Worm (Caenorhabditis elegans): ENCODE data around the gene M03E7.1.

DNA sequence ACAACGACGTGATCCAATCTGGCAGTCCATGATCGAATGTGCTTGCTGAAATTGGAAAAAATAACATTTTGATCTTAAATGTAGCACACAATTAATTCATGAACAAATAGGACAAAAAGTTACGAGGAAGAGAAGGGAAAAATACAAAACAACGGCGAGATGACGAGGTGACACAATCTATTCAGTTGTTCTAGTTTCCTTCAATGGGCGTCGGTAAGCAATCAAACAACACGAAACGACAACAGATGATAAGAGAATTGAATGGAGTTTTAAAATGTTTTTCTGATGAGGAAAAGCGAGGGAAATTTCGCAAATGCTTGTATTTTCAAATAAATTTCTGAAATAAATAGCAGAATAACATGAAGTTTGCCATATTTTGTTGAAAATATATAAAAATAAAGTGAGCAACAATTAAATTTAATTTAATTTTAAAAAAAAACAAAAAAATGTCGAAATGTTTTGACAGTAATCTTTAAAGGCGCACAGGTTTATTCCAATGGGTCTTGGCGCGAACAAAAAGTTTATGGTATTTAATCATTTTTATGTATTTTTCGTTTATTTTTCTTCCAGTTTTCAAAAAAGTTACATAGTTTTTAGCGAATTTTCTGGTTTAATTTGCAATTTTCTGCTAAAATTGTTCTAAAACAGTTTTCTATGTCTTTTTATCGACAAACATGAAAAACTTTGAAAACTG lies 44.7 kb downstream of the M03E7.1 start, which contains the start of gene C14C11.7:
- TF ChIP-seq ref-2 (tag; optimal IDR thresholded peaks at IDR 0.05) (no peak), hlh-30 (tag; optimal IDR thresholded peaks at IDR 0.05; ENCODE audit: insufficient read depth) (no peak), sdc-2 (tag; optimal IDR thresholded peaks at IDR 0.05) (no peak), Y22D7AL.16 (tag; optimal IDR thresholded peaks at IDR 0.05) (no peak), ama-1 (optimal IDR thresholded peaks at IDR 0.05) (no peak), pha-4 (tag; optimal IDR thresholded peaks at IDR 0.05) (no peak), ceh-34 (tag; optimal IDR thresholded peaks at IDR 0.05) (no peak), gmeb-2 (tag; optimal IDR thresholded peaks at IDR 0.05) (no peak)
